Worm (Caenorhabditis elegans) whole organism, L3 larva: ENCODE results near the gene C25H3.15.

ENCODE experiments used
- aly-2 ChIP-seq: fragments of 150-350 bp; optimal IDR thresholded peaks from 2 replicates; lab custom pipeline; 2014; ENCODE audit warnings: missing biosample characterization, missing genetic modification characterization
- ama-1 ChIP-seq: fragments of 150-350 bp; optimal IDR thresholded peaks from 2 replicates; lab custom pipeline; 2018
- ceh-82 ChIP-seq: fragments of 150-350 bp; optimal IDR thresholded peaks from 2 replicates; lab custom pipeline; 2014; ENCODE audit warnings: missing biosample characterization, missing genetic modification characterization
- ceh-9 ChIP-seq: sonication (generic microtip); optimal IDR thresholded peaks from 2 replicates; lab custom pipeline; 2018; ENCODE audit warnings: missing biosample characterization, missing genetic modification characterization
- egl-5 ChIP-seq: fragments of 150-350 bp; optimal IDR thresholded peaks from 2 replicates; lab custom pipeline; 2017; ENCODE audit warnings: missing biosample characterization, missing genetic modification reagents, missing genetic modification characterization, inconsistent platforms
- elt-2 ChIP-seq: sonication (generic microtip); optimal IDR thresholded peaks from 2 replicates; lab custom pipeline; 2016; ENCODE audit warnings: missing genetic modification reagents, mild to moderate bottlenecking, missing genetic modification characterization, missing compliant biosample characterization
- elt-3 ChIP-seq, 3 experiments: fragments of 150-350 bp in 1 of 3; sonication (generic microtip) in 2 of 3; optimal IDR thresholded peaks; 2 replicates in 2 of 3; 4 replicates in 1 of 3; lab custom pipeline; 2014 to 2017; ENCODE audit warnings: missing biosample characterization in 3 of 3, missing genetic modification characterization in 3 of 3
- eor-1 ChIP-seq, 2 experiments: fragments of 150-350 bp; optimal IDR thresholded peaks; 2 replicates each; lab custom pipeline; 2014 to 2018; ENCODE audit warnings: missing biosample characterization in 2 of 2, missing genetic modification characterization in 2 of 2
- fkh-10 ChIP-seq: sonication (generic microtip); optimal IDR thresholded peaks from 2 replicates; lab custom pipeline; 2017; ENCODE audit warnings: missing biosample characterization, missing genetic modification reagents, missing genetic modification characterization
- fkh-2 ChIP-seq: fragments of 150-350 bp; optimal IDR thresholded peaks from 2 replicates; lab custom pipeline; 2014; ENCODE audit warnings: missing biosample characterization, missing genetic modification reagents, missing genetic modification characterization
- fos-1 ChIP-seq: fragments of 150-350 bp; optimal IDR thresholded peaks from 2 replicates; lab custom pipeline; 2014; ENCODE audit warnings: missing biosample characterization, missing genetic modification characterization
- hmg-11 ChIP-seq: sonication (generic microtip); optimal IDR thresholded peaks from 2 replicates; lab custom pipeline; 2016; ENCODE audit warnings: missing genetic modification characterization, missing compliant biosample characterization
- jun-1 ChIP-seq: fragments of 150-350 bp; optimal IDR thresholded peaks from 2 replicates; lab custom pipeline; 2014; ENCODE audit warnings: missing biosample characterization, missing genetic modification reagents, missing genetic modification characterization
- lin-15B ChIP-seq: fragments of 150-350 bp; optimal IDR thresholded peaks from 2 replicates; lab custom pipeline; 2014; ENCODE audit warnings: missing biosample characterization, missing genetic modification characterization
- lsy-12 ChIP-seq: sonication (generic microtip); optimal IDR thresholded peaks from 2 replicates; lab custom pipeline; 2016; ENCODE audit warnings: mild to moderate bottlenecking, missing genetic modification characterization, missing compliant biosample characterization
- mdl-1 ChIP-seq: fragments of 150-350 bp; optimal IDR thresholded peaks from 2 replicates; lab custom pipeline; 2014; ENCODE audit warnings: missing biosample characterization, missing genetic modification characterization
- mml-1 ChIP-seq: fragments of 150-350 bp; sonication (generic microtip); optimal IDR thresholded peaks from 3 replicates; lab custom pipeline; 2014; ENCODE audit warnings: missing biosample characterization, missing genetic modification characterization
- nfya-1 ChIP-seq: sonication (generic microtip); optimal IDR thresholded peaks from 2 replicates; lab custom pipeline; 2017; ENCODE audit warnings: missing genetic modification characterization, mild to moderate bottlenecking, missing compliant biosample characterization, antibody characterized with exemption, moderate library complexity; ENCODE audit not compliant: insufficient read depth
- nhr-23 ChIP-seq: fragments of 150-350 bp; optimal IDR thresholded peaks from 2 replicates; lab custom pipeline; 2014; ENCODE audit warnings: missing biosample characterization, missing genetic modification reagents, missing genetic modification characterization
- nhr-237 ChIP-seq: fragments of 150-350 bp; optimal IDR thresholded peaks from 2 replicates; lab custom pipeline; 2014; ENCODE audit warnings: missing biosample characterization, missing genetic modification characterization
- nhr-25 ChIP-seq: sonication (generic microtip); optimal IDR thresholded peaks from 2 replicates; lab custom pipeline; 2017; ENCODE audit warnings: missing biosample characterization, missing genetic modification characterization
- nhr-43 ChIP-seq: sonication (generic microtip); optimal IDR thresholded peaks from 2 replicates; lab custom pipeline; 2016; ENCODE audit warnings: mild to moderate bottlenecking, missing genetic modification characterization, missing compliant biosample characterization; ENCODE audit not compliant: poor library complexity, severe bottlenecking
- nhr-76 ChIP-seq: fragments of 150-350 bp; sonication (generic microtip); optimal IDR thresholded peaks from 5 replicates; lab custom pipeline; 2014; ENCODE audit warnings: missing biosample characterization, missing genetic modification characterization
- nhr-77 ChIP-seq: fragments of 150-350 bp; optimal IDR thresholded peaks from 2 replicates; lab custom pipeline; 2014; ENCODE audit warnings: missing biosample characterization, missing genetic modification characterization
- pha-4 ChIP-seq: fragments of 150-350 bp; optimal IDR thresholded peaks from 2 replicates; lab custom pipeline; 2014; ENCODE audit warnings: missing biosample characterization, missing genetic modification reagents, missing genetic modification characterization
- sea-2 ChIP-seq: fragments of 150-350 bp; sonication (generic microtip); optimal IDR thresholded peaks from 4 replicates; lab custom pipeline; 2014; ENCODE audit warnings: missing biosample characterization, missing genetic modification reagents, missing genetic modification characterization
- snpc-4 ChIP-seq: fragments of 150-350 bp; optimal IDR thresholded peaks from 2 replicates; lab custom pipeline; 2014; ENCODE audit warnings: missing biosample characterization, missing genetic modification characterization
- unc-39 ChIP-seq: sonication (generic microtip); optimal IDR thresholded peaks from 4 replicates; lab custom pipeline; 2017; ENCODE audit warnings: missing biosample characterization, missing genetic modification characterization
- unc-62 ChIP-seq: fragments of 150-350 bp; sonication (generic microtip); optimal IDR thresholded peaks from 4 replicates; lab custom pipeline; 2014; ENCODE audit warnings: missing biosample characterization, missing genetic modification reagents, missing genetic modification characterization
- zag-1 ChIP-seq: fragments of 150-350 bp; optimal IDR thresholded peaks from 2 replicates; lab custom pipeline; 2014; ENCODE audit warnings: missing biosample characterization, missing genetic modification characterization
- ztf-4 ChIP-seq: fragments of 150-350 bp; optimal IDR thresholded peaks from 2 replicates; lab custom pipeline; 2014; ENCODE audit warnings: missing biosample characterization, missing genetic modification characterization

C25H3.15 gene

DNA sequence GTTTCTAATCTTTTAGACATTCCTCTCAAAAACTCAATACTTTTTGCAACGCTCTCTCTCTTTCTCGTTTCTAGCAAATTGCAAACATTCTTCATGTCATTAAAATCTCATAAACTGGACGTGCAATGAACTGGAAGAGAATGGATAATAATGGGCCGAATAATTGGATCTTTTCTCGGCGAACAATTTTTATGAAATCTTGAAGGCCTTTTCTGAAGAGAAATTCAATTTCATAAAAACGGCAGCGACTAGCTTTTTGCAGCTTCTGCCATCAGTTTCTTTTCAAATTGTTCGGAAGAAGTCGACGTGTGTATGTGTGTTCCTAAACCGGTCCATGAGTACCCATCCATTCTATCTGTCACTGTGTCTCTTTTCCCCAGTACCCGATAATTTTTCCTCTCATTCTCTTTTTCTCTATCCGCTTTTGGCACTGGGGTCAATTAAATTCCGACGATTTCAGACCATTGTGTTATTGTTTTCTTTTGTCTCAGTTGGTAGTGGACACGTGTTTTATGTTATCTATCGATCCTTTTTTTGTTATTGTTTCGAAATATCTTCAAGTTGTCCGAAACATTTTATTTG is 37.6 kb downstream of the C25H3.15 start:
- TF ChIP-seq nhr-25 (tag; lab: Kevin White, UChicago), result peak; percentile 62
- no peak for TF ChIP-seq lsy-12 (tag; lab: Kevin White, UChicago)
- TF ChIP-seq hmg-11 (tag; lab: Kevin White, UChicago), result peak; percentile 30
- TF ChIP-seq ztf-4 (tag; lab: Kevin White, UChicago), result no peak
- TF ChIP-seq snpc-4 (tag; lab: Kevin White, UChicago), result peak; percentile 11
- TF ChIP-seq egl-5 (tag; lab: Kevin White, UChicago), result peak; percentile 91
- no peak for TF ChIP-seq aly-2 (tag; lab: Kevin White, UChicago)
- TF ChIP-seq nhr-23 (tag; lab: Kevin White, UChicago), result peak; percentile 13

DNA sequence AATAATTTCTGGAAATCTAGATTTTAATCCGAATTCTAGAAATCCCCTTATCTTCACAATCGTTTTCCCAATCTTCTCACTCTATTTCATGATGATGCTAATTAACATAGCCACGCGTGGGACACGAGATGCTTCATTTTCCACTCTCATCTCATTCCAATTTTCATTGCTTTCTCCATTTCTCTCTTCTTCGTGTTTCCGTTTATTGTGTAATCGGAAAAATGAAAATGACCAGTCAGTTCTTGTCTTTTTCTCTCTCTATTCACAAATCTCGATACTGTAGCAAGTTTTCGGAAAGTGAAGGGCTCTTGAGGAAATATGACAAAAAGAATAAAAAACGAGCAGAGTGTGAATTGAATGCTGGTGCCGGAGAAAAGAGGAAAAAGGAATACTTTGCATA is 39.4 kb downstream of the C25H3.15 start:
- TF ChIP-seq pha-4 (tag; lab: Kevin White, UChicago) (no peak), egl-5 (tag; lab: Kevin White, UChicago) (peak; percentile 6)

DNA sequence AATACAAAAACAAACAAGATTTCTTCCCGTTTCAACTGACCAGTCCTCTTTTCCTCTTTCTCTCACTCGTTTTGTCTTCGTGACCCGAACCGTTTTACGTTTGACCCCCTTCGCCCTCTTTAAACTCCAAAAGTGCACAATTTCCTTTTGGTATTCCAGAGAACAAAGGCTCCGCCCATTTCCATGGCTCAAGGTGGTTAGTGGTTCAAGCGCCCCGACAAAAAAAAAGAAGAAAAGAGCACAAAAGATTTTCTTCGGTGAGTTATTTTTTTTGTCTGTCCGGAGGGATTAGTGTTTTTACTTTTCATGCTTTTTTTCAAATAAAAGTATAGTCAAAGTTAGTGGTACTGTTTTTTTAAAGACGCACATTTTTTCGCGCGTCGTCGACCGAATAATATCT is 42.4 kb downstream of the C25H3.15 start, which contains the start of gene osta-2:
TSS of gene osta-2 (plus strand) at position 160 of the 400 bp plus-strand sequence.
- peak; percentile 25 for TF ChIP-seq pha-4 (tag; lab: Kevin White, UChicago)
- TF ChIP-seq eor-1 (tag; optimal IDR thresholded peaks at IDR 0.05; lab: Kevin White, UChicago), result no peak
- peak; percentile 41 for TF ChIP-seq nfya-1 (tag; lab: Kevin White, UChicago)
- peak; percentile 6 for TF ChIP-seq egl-5 (tag; lab: Kevin White, UChicago)

DNA sequence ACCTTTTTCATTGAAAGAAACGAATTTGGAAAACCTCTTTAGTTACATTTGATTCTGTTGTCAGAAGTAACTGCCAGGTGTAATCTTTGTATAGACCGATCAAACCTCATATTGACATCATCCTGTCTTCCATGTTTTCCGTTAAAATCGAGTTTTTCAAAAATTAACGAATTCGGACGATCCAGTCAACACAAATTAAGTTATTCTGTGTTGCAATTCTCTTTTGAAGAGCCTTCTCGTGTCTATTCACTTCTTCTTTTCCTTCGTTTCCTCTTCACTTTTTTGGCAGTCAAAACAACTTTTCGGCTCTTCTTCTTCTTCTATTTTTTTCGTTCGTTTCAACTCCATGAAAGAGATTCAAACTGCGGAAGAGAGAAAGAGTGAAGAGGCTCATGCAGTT is 43.0 kb downstream of the C25H3.15 start:
- no peak for TF ChIP-seq nhr-76 (tag; lab: Kevin White, UChicago)
- peak; percentile 95 for TF ChIP-seq fkh-10 (GFP tag; lab: Kevin White, UChicago)
- TF ChIP-seq nfya-1 (tag; lab: Kevin White, UChicago), result peak; percentile 18

DNA sequence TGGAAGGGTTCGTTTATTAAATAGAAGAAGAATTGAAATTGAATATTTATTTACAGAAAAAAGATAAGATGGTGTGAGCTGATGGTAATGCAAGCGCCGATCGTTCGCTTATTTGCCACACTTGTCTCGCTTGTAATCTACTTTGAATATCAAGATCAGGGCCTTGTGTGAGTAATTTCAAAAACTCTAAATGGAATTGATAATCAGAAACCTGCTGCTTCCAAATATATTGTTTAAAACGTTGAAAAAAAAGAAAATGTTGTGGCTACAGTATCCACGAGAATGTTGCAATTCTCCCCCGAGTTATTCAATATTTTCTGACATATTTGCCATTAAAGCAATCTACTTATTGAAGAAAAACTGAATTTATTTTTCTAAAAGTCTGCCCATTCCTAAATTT is 45.7 kb downstream of the C25H3.15 start:
- TF ChIP-seq lin-15B (tag; lab: Kevin White, UChicago), result no peak
- no peak for TF ChIP-seq nhr-237 (tag; lab: Kevin White, UChicago)
- TF ChIP-seq jun-1 (tag; lab: Kevin White, UChicago), result no peak
- no peak for TF ChIP-seq fos-1 (tag; lab: Kevin White, UChicago)
- no peak for TF ChIP-seq ama-1 (lab: Kevin White, UChicago)
- no peak for TF ChIP-seq nhr-77 (tag; lab: Kevin White, UChicago)
- TF ChIP-seq nhr-25 (tag; lab: Kevin White, UChicago), result no peak
- no peak for TF ChIP-seq nhr-76 (tag; lab: Kevin White, UChicago)
- no peak for TF ChIP-seq fkh-2 (tag; lab: Kevin White, UChicago)
- no peak for TF ChIP-seq ceh-82 (tag; lab: Kevin White, UChicago)
- TF ChIP-seq mdl-1, result no peak
- no peak for TF ChIP-seq unc-62 (GFP tag; lab: Kevin White, UChicago)
- no peak for TF ChIP-seq ceh-9 (tag; lab: Kevin White, UChicago)
- TF ChIP-seq elt-3 (tag; optimal IDR thresholded peaks at IDR 0.05; lab: Kevin White, UChicago), result no peak
- TF ChIP-seq fkh-10 (GFP tag; lab: Kevin White, UChicago), result no peak
- no peak for TF ChIP-seq unc-39 (tag; lab: Kevin White, UChicago)
- no peak for TF ChIP-seq sea-2
- TF ChIP-seq nhr-23 (tag; lab: Kevin White, UChicago), result no peak
- TF ChIP-seq mml-1, result no peak
- TF ChIP-seq nhr-43 (tag; lab: Kevin White, UChicago), result no peak

DNA sequence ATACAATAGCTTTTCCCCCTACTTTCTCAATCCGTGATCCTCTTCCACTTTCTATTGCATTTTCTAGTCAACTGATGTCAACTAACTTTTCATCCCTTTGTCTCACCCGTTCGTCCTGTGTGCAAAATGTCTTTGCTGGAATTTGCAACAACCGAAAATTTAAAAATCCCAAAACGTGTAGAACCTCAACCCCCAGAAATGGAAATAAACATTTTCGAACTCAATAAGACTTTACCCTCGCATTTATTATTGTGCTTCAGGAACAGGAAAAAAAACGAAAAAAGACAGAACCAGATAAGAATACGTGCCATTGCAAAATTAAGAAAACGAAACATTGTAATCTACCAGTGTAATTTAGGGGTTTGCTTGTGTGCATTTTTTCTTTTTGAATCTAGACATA is 47.0 kb downstream of the C25H3.15 start:
- TF ChIP-seq zag-1, result no peak
- TF ChIP-seq nhr-23 (tag; lab: Kevin White, UChicago), result no peak
- peak; percentile 33 for TF ChIP-seq ama-1 (lab: Kevin White, UChicago)
- TF ChIP-seq ztf-4 (tag; lab: Kevin White, UChicago), result peak; percentile 44
- TF ChIP-seq elt-2 (tag; lab: Kevin White, UChicago), result peak; percentile 22
